Worm (Caenorhabditis elegans): ENCODE measurements around the gene xnd-1.

The xnd-1 gene

DNA sequence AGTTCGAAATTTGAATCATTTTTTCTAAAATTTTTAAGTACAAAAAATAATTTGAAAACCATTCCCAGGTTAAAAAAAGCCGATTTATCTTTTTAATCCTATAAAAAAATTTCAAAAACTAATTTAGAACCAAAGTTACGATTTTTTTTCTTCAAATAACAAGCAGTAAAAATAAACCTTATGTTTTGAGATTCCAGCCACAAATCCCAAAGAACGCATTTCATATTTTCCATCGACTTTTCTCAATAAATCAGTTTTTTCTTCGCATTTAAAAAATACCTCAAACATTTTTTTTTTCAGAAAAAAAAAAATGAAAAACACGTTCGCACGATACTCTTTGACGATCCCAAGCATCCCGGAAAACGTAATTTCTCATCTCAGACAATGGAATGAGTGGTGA, 30.9 kb downstream of the xnd-1 start, which contains the start of gene ckk-1:
Gene ckk-1, plus strand, starts transcription at position 301 of the 400 bp plus-strand sequence.
- TF ChIP-seq unc-39 (tag; optimal IDR thresholded peaks at IDR 0.05) (no peak), M03D4.4 (tag; optimal IDR thresholded peaks at IDR 0.05) (no peak), zip-8 (tag; optimal IDR thresholded peaks at IDR 0.05) (no peak), drap-1 (GFP tag; optimal IDR thresholded peaks at IDR 0.05) (no peak), ces-1 (GFP tag; optimal IDR thresholded peaks at IDR 0.05) (no peak), hlh-1 (tag; optimal IDR thresholded peaks at IDR 0.05) (no peak)

DNA sequence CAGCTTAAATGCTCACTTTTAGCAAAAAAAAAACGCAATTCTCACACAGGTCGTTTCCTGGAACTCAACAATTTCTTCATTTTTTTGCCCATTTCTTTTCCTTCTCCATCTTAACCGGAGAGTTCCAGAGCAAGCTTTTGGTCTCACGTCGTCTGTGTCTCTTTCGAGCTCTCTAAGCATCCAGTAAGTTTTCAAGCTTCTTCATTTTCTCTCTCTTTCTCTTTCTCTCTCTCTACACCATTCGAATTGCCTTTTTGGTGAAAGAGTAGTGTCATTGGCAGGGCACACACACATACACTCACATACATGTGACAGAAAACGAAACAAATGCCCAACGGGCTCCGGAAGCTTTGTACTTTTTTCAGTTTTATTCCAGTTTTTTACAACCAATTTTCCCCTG, 35.6 kb downstream of the xnd-1 start:
- TF ChIP-seq ces-1 (GFP tag; optimal IDR thresholded peaks at IDR 0.05) (peak; percentile 32), lsy-2 (tag; optimal IDR thresholded peaks at IDR 0.05) (no peak)

DNA sequence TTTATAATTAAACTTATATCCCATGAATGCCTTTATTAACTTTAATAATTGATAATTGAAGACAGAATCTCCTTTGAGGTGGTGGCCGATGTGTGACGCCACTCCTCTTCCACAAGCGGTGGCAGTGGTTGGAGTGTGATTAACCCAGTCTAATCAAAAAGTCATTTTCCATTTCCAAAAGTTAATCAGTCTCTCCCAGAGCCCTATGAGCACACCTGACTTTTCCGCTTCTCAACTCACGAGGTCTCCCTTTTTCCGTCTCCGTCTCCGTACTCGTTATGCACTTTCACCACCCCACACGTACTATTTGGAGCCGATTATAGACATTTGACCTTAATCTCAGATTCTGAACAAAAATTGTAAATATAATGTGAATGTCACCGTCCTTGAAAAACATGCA, 38.4 kb downstream of the xnd-1 start:
- no peak for TF ChIP-seq mab-5 (tag; optimal IDR thresholded peaks at IDR 0.05)
- TF ChIP-seq mls-2 (tag; optimal IDR thresholded peaks at IDR 0.05): no peak
- TF ChIP-seq M03D4.4 (tag; optimal IDR thresholded peaks at IDR 0.05): no peak
- no peak for TF ChIP-seq ztf-11 (tag; optimal IDR thresholded peaks at IDR 0.05)
- TF ChIP-seq unc-120 (tag; optimal IDR thresholded peaks at IDR 0.05; ENCODE audit: poor library complexity, severe bottlenecking): peak; percentile 2

DNA sequence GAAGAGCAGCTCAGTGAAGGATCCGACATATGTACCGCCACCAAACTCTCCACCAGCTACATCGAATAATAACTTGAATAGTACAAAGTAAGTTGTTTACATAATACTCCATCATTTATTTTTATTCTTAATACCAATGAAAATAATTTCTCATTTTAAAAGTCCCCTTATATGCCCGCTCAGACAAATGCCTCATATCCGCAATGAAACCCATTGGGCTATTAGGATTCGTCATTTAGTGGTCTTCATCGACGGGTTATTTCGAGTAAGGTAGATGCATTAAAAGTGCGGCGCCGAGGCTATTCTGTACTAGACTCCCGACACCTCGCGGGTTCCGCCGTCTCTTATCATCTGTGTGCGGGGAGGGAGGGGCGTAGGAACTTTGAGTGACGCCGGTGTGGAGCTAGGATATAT, 49.4 kb downstream of the xnd-1 start:
- TF ChIP-seq zip-8 (tag; optimal IDR thresholded peaks at IDR 0.05) (no peak), blmp-1 (tag; optimal IDR thresholded peaks at IDR 0.05) (no peak), ces-1 (GFP tag; optimal IDR thresholded peaks at IDR 0.05) (no peak), ceh-83 (GFP tag; optimal IDR thresholded peaks at IDR 0.05) (no peak), unc-120 (tag; optimal IDR thresholded peaks at IDR 0.05; ENCODE audit: poor library complexity, severe bottlenecking) (no peak), M03D4.4 (tag; optimal IDR thresholded peaks at IDR 0.05) (no peak), snpc-4 (tag; optimal IDR thresholded peaks at IDR 0.05) (no peak), bed-3 (GFP tag; optimal IDR thresholded peaks at IDR 0.05) (no peak), ceh-43 (GFP tag; optimal IDR thresholded peaks at IDR 0.05) (no peak), ham-2 (GFP tag; optimal IDR thresholded peaks at IDR 0.05) (no peak), hlh-1 (tag; optimal IDR thresholded peaks at IDR 0.05) (no peak), nhr-28 (tag; optimal IDR thresholded peaks at IDR 0.05) (no peak), ceh-39 (tag; optimal IDR thresholded peaks at IDR 0.05) (no peak), elt-3 (tag; optimal IDR thresholded peaks at IDR 0.05) (no peak)

DNA sequence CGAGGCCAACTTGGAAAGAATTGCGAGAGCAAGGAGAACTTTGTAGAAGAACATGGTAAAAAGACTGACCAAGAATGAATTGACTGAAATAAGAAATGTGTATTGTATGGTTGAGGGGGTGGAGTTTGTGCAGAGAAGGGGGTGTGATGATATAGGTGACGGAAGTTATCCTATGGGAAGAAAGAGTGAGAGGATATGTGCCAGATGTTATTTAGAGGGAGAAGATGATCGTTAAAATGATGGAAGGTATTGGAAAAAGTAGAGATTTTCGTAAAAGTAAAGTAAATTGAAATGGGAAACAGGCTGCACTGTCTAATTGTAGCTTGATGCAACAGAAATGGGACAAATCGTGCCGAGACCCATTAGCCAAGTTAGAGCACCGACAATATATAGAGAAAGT, 52.7 kb downstream of the xnd-1 start, which contains the start of gene sdz-21:
Gene sdz-21, minus strand, starts transcription at position 101 of the 400 bp plus-strand sequence.
- TF ChIP-seq unc-39 (tag; optimal IDR thresholded peaks at IDR 0.05): no peak
- TF ChIP-seq ceh-39 (tag; optimal IDR thresholded peaks at IDR 0.05): no peak
- no peak for TF ChIP-seq sptf-1 (tag; optimal IDR thresholded peaks at IDR 0.05)
- TF ChIP-seq lsy-2 (tag; optimal IDR thresholded peaks at IDR 0.05): no peak
- no peak for TF ChIP-seq ces-1 (GFP tag; optimal IDR thresholded peaks at IDR 0.05)
- TF ChIP-seq bed-3 (GFP tag; optimal IDR thresholded peaks at IDR 0.05): no peak
- no peak for TF ChIP-seq elt-1 (tag; optimal IDR thresholded peaks at IDR 0.05; ENCODE audit: borderline replicate concordance, insufficient read depth)
- TF ChIP-seq lin-13 (tag; optimal IDR thresholded peaks at IDR 0.05): no peak
- no peak for TF ChIP-seq nhr-28 (tag; optimal IDR thresholded peaks at IDR 0.05)
- TF ChIP-seq pha-4 (tag; optimal IDR thresholded peaks at IDR 0.05): no peak
- no peak for TF ChIP-seq ham-2 (GFP tag; optimal IDR thresholded peaks at IDR 0.05)
- no peak for TF ChIP-seq tbx-8 (GFP tag; optimal IDR thresholded peaks at IDR 0.05)
- no peak for TF ChIP-seq drap-1 (GFP tag; optimal IDR thresholded peaks at IDR 0.05)
- no peak for TF ChIP-seq cnd-1 (tag; optimal IDR thresholded peaks at IDR 0.05)
- TF ChIP-seq sem-2 (GFP tag; optimal IDR thresholded peaks at IDR 0.05): no peak
- no peak for TF ChIP-seq snpc-4 (tag; optimal IDR thresholded peaks at IDR 0.05)
- no peak for TF ChIP-seq unc-62 (GFP tag; optimal IDR thresholded peaks at IDR 0.05)

All from whole organism, mixed stage, embryonic.